Fruit fly (Drosophila melanogaster) whole organism, embryonic: ENCODE results near the gene Gale.

Source experiments
- Abd-B ChIP-seq: fragments of 200-800 bp; sonication (Bioruptor generic); optimal IDR thresholded peaks from 2 replicates; lab custom pipeline; 2018; ENCODE audit warnings: missing biosample characterization, mild to moderate bottlenecking, missing genetic modification characterization, moderate library complexity
- Adf1 ChIP-seq: fragments of 200-800 bp; sonication (Bioruptor generic); IDR thresholded peaks from 2 replicates; pipeline ENCODE4 v1.3.6; 2022; ENCODE audit warnings: missing biosample characterization, missing genetic modification characterization
- Aef1 ChIP-seq: fragments of 200-800 bp; sonication (Bioruptor generic); IDR thresholded peaks from 3 replicates; pipeline ENCODE4 v1.3.6; 2022; ENCODE audit warnings: missing biosample characterization, missing genetic modification characterization
- Antp ChIP-seq: fragments of 200-800 bp; sonication (Bioruptor generic); optimal IDR thresholded peaks from 3 replicates; lab custom pipeline; 2016; ENCODE audit warnings: missing biosample characterization, missing genetic modification characterization
- Atf3 ChIP-seq: fragments of 200-800 bp; sonication (Bioruptor generic); optimal IDR thresholded peaks from 3 replicates; lab custom pipeline; 2016; ENCODE audit warnings: missing biosample characterization, missing genetic modification characterization
- BEAF-32 ChIP-seq: fragments of 200-800 bp; sonication (Bioruptor generic); optimal IDR thresholded peaks from 3 replicates; lab custom pipeline; 2017; ENCODE audit warnings: missing biosample characterization, missing genetic modification characterization, mild to moderate bottlenecking, moderate library complexity, missing genetic modification reagents
- CG10147 ChIP-seq: fragments of 200-800 bp; sonication (Bioruptor generic); optimal IDR thresholded peaks from 2 replicates; lab custom pipeline; 2019; ENCODE audit warnings: missing biosample characterization, mild to moderate bottlenecking, missing genetic modification characterization, moderate library complexity
- CG12104 ChIP-seq: fragments of 200-800 bp; sonication (Bioruptor generic); optimal IDR thresholded peaks from 3 replicates; lab custom pipeline; 2016; ENCODE audit warnings: missing biosample characterization, missing genetic modification characterization
- CG12659 ChIP-seq: fragments of 200-800 bp; sonication (Bioruptor generic); optimal IDR thresholded peaks from 3 replicates; lab custom pipeline; 2017; ENCODE audit warnings: mild to moderate bottlenecking, missing biosample characterization, missing genetic modification reagents, missing genetic modification characterization
- CG12769 ChIP-seq: fragments of 200-800 bp; sonication (Bioruptor generic); optimal IDR thresholded peaks from 2 replicates; lab custom pipeline; 2019; ENCODE audit warnings: missing biosample characterization, mild to moderate bottlenecking, missing genetic modification characterization, moderate library complexity
- CG13894 ChIP-seq: fragments of 200-800 bp; sonication (Bioruptor generic); optimal IDR thresholded peaks from 3 replicates; lab custom pipeline; 2018; ENCODE audit warnings: missing biosample characterization, mild to moderate bottlenecking, missing genetic modification characterization, moderate library complexity
- CG1792 ChIP-seq: fragments of 200-800 bp; sonication (Bioruptor generic); optimal IDR thresholded peaks from 2 replicates; lab custom pipeline; 2016; ENCODE audit warnings: missing biosample characterization, missing genetic modification characterization
- CG2199 ChIP-seq: fragments of 200-800 bp; sonication (Bioruptor generic); IDR thresholded peaks from 3 replicates; pipeline ENCODE4 v1.3.6; 2022; ENCODE audit warnings: missing biosample characterization, missing genetic modification characterization
- CG34376 ChIP-seq: fragments of 200-800 bp; sonication (Bioruptor generic); optimal IDR thresholded peaks from 2 replicates; lab custom pipeline; 2018; ENCODE audit warnings: missing biosample characterization, mild to moderate bottlenecking, missing genetic modification characterization
- CG3726 ChIP-seq: fragments of 200-800 bp; sonication (Bioruptor generic); IDR thresholded peaks from 3 replicates; pipeline ENCODE4, ENCODE4 v1.3.6; 2022; ENCODE audit warnings: missing biosample characterization, missing genetic modification characterization
- CG4360 ChIP-seq: fragments of 200-800 bp; sonication (Bioruptor generic); IDR thresholded peaks from 2 replicates; pipeline ENCODE4 v1.3.6; 2022; ENCODE audit warnings: missing biosample characterization, missing genetic modification characterization
- CG8290 ChIP-seq, 3 experiments: fragments of 200-800 bp; sonication (Bioruptor generic); optimal IDR thresholded peaks; 2 replicates each; lab custom pipeline; 2016 to 2019; ENCODE audit warnings: missing biosample characterization in 3 of 3, missing genetic modification characterization in 3 of 3, mild to moderate bottlenecking in 2 of 3, moderate library complexity in 1 of 3
- CG9932 ChIP-seq: fragments of 200-800 bp; sonication (Bioruptor generic); IDR thresholded peaks from 2 replicates; pipeline ENCODE4 v1.3.6; 2022; ENCODE audit warnings: missing biosample characterization, missing genetic modification characterization
- Dad ChIP-seq: fragments of 200-800 bp; sonication (Bioruptor generic); optimal IDR thresholded peaks from 3 replicates; lab custom pipeline; 2016; ENCODE audit warnings: missing biosample characterization, missing genetic modification characterization
- Deaf1 ChIP-seq: fragments of 200-800 bp; optimal IDR thresholded peaks from 3 replicates; lab custom pipeline; 2019; ENCODE audit warnings: missing biosample characterization, mild to moderate bottlenecking, missing genetic modification characterization, moderate library complexity
- Dll ChIP-seq: fragments of 200-800 bp; sonication (Bioruptor generic); IDR thresholded peaks from 4 replicates; pipeline ENCODE4 v1.3.6; 2022; ENCODE audit warnings: missing biosample characterization, missing genetic modification characterization; ENCODE audit not compliant: partially characterized antibody
- E2f2 ChIP-seq: fragments of 200-800 bp; sonication (Bioruptor generic); IDR thresholded peaks from 2 replicates; pipeline ENCODE4 v1.3.6; 2022; ENCODE audit warnings: missing biosample characterization, missing genetic modification characterization
- ERR ChIP-seq: fragments of 200-800 bp; sonication (Bioruptor generic); optimal IDR thresholded peaks from 2 replicates; lab custom pipeline; 2016; ENCODE audit warnings: missing biosample characterization, missing genetic modification characterization
- HmgZ ChIP-seq: fragments of 200-800 bp; sonication (Bioruptor generic); optimal IDR thresholded peaks from 2 replicates; lab custom pipeline; 2018; ENCODE audit warnings: missing biosample characterization, mild to moderate bottlenecking, missing genetic modification characterization
- Med ChIP-seq: fragments of 200-800 bp; sonication (Bioruptor generic); peaks from one replicate; lab custom pipeline; 2016; ENCODE audit warnings: missing biosample characterization, missing genetic modification characterization, mild to moderate bottlenecking, inconsistent platforms, moderate library complexity
- NFAT ChIP-seq: fragments of 200-800 bp; sonication (Bioruptor generic); IDR thresholded peaks from 2 replicates; pipeline ENCODE4 v1.3.6; 2022; ENCODE audit warnings: missing biosample characterization, missing genetic modification characterization
- Oaz ChIP-seq: fragments of 200-800 bp; sonication (Bioruptor generic); IDR thresholded peaks from 2 replicates; pipeline ENCODE4 v1.3.6; 2022; ENCODE audit warnings: missing biosample characterization, missing genetic modification characterization
- Pdp1 ChIP-seq, 2 experiments: fragments of 200-800 bp; sonication (Bioruptor generic); optimal IDR thresholded peaks; 3 replicates each; lab custom pipeline; 2016; ENCODE audit warnings: missing biosample characterization in 2 of 2, missing genetic modification characterization in 2 of 2, mild to moderate bottlenecking in 1 of 2, moderate library complexity in 1 of 2
- Six4 ChIP-seq: fragments of 200-800 bp; sonication (Bioruptor generic); optimal IDR thresholded peaks from 2 replicates; lab custom pipeline; 2016; ENCODE audit warnings: missing biosample characterization, missing genetic modification characterization
- Trl ChIP-seq, 3 experiments: fragments of >200 bp in 2 of 3; fragments of 200-800 bp in 1 of 3; sonication (Bioruptor generic) in 1 of 3; optimal IDR thresholded peaks; 2 replicates in 1 of 3; 3 replicates in 2 of 3; lab custom pipeline; 2016 to 2017; ENCODE audit warnings: missing biosample characterization in 1 of 3, missing genetic modification characterization in 1 of 3
- abd-A ChIP-seq: fragments of 200-800 bp; sonication (Bioruptor generic); optimal IDR thresholded peaks from 3 replicates; lab custom pipeline; 2019; ENCODE audit warnings: missing biosample characterization, mild to moderate bottlenecking, missing genetic modification characterization, moderate library complexity
- ap ChIP-seq: fragments of 200-800 bp; sonication (Bioruptor generic); IDR thresholded peaks from 2 replicates; pipeline ENCODE4 v1.3.6; 2022; ENCODE audit warnings: missing biosample characterization, missing genetic modification characterization
- ara ChIP-seq: fragments of 200-800 bp; sonication (Bioruptor generic); IDR thresholded peaks from 2 replicates; pipeline ENCODE4 v1.3.6; 2022; ENCODE audit warnings: missing biosample characterization, missing genetic modification characterization
- bbx ChIP-seq: fragments of 200-800 bp; sonication (Bioruptor generic); IDR thresholded peaks from 2 replicates; pipeline ENCODE4 v1.3.6; 2022; ENCODE audit warnings: missing biosample characterization, missing genetic modification characterization; ENCODE audit not compliant: partially characterized antibody
- chinmo ChIP-seq: fragments of 200-800 bp; sonication (Bioruptor generic); IDR thresholded peaks from 4 replicates; pipeline ENCODE4 v1.3.6; 2022; ENCODE audit warnings: missing biosample characterization, missing genetic modification characterization; ENCODE audit not compliant: partially characterized antibody
- crp ChIP-seq, 2 experiments: fragments of 200-800 bp; sonication (Bioruptor generic); optimal IDR thresholded peaks; 2 replicates in 1 of 2; 3 replicates in 1 of 2; lab custom pipeline; 2017; ENCODE audit warnings: missing biosample characterization in 2 of 2, missing genetic modification characterization in 2 of 2, mild to moderate bottlenecking in 1 of 2, moderate library complexity in 1 of 2
- gt ChIP-seq: fragments of 200-800 bp; sonication (Bioruptor generic); IDR thresholded peaks from 2 replicates; pipeline ENCODE4 v1.3.6; 2022; ENCODE audit warnings: missing biosample characterization, missing genetic modification characterization
- hb ChIP-seq: fragments of 200-800 bp; sonication (Bioruptor generic); IDR thresholded peaks from 3 replicates; pipeline ENCODE4 v1.3.6; 2022; ENCODE audit warnings: missing biosample characterization, missing genetic modification characterization; ENCODE audit not compliant: partially characterized antibody
- lmd ChIP-seq: fragments of 200-800 bp; sonication (Bioruptor generic); IDR thresholded peaks from 2 replicates; pipeline ENCODE4 v1.3.6; 2022; ENCODE audit warnings: missing biosample characterization, missing genetic modification characterization
- mirr ChIP-seq: fragments of 200-800 bp; sonication (Bioruptor generic); optimal IDR thresholded peaks from 3 replicates; lab custom pipeline; 2018; ENCODE audit warnings: missing biosample characterization, mild to moderate bottlenecking, missing genetic modification characterization
- nau ChIP-seq: fragments of 200-800 bp; sonication (Bioruptor generic); optimal IDR thresholded peaks from 3 replicates; lab custom pipeline; 2017; ENCODE audit warnings: missing biosample characterization, mild to moderate bottlenecking, missing genetic modification characterization, missing genetic modification reagents
- p53 ChIP-seq: fragments of 200-800 bp; sonication (Bioruptor generic); optimal IDR thresholded peaks from 2 replicates; lab custom pipeline; 2016; ENCODE audit warnings: missing biosample characterization, missing genetic modification characterization
- pnt ChIP-seq: fragments of 200-800 bp; sonication (Bioruptor generic); optimal IDR thresholded peaks from 3 replicates; lab custom pipeline; 2016; ENCODE audit warnings: missing biosample characterization, missing genetic modification characterization
- repo ChIP-seq: fragments of 200-800 bp; sonication (Bioruptor generic); optimal IDR thresholded peaks from 2 replicates; lab custom pipeline; 2016; ENCODE audit warnings: missing biosample characterization, missing genetic modification characterization
- sens ChIP-seq: fragments of 200-800 bp; sonication (Bioruptor generic); peaks from one replicate; lab custom pipeline; 2016; ENCODE audit warnings: missing biosample characterization, missing genetic modification characterization
- sob ChIP-seq: fragments of 200-800 bp; sonication (Bioruptor generic); IDR thresholded peaks from 2 replicates; pipeline ENCODE4 v1.3.6; 2022; ENCODE audit warnings: missing biosample characterization, missing genetic modification characterization
- sqz ChIP-seq: fragments of 200-800 bp; sonication (Bioruptor generic); optimal IDR thresholded peaks from 3 replicates; lab custom pipeline; 2018; ENCODE audit warnings: missing biosample characterization, mild to moderate bottlenecking, missing genetic modification characterization
- sug ChIP-seq: fragments of 200-800 bp; optimal IDR thresholded peaks from 2 replicates; lab custom pipeline; 2019; ENCODE audit warnings: missing biosample characterization, mild to moderate bottlenecking, missing genetic modification characterization, moderate library complexity
- tio ChIP-seq: fragments of 200-800 bp; sonication (Bioruptor generic); optimal IDR thresholded peaks from 2 replicates; lab custom pipeline; 2017; ENCODE audit warnings: missing biosample characterization, missing genetic modification characterization, inconsistent platforms
- wek ChIP-seq: fragments of 200-800 bp; sonication (Bioruptor generic); optimal IDR thresholded peaks from 3 replicates; lab custom pipeline; 2018; ENCODE audit warnings: missing biosample characterization, mild to moderate bottlenecking, missing genetic modification characterization, moderate library complexity

Gale gene

DNA sequence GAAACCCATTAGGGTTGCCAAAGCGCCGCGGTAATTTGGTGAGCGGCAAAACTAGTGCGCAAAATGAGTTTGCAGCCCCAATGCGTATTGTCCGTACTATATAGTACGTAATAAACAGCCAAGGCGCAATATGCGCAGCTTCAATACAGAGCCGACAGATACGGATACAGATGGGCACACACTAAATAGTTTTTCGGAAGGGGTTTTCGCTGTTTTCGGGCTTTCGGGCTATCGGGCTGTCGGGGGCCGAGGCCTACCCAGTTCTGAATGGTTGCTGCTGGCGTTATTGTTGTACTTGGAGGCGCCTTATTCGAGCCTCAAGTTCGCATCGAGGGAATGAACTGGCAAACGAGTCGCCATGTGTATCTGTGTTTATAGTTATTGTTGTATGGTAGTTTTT, 17.7 kb upstream of the Gale start (continued):
- TF ChIP-seq NFAT (GFP tag; lab: Robert Waterston, UW) (0 out of 2 replicates have a peak, but pooled peaks have one; percentile 9), E2f2 (GFP tag; lab: Robert Waterston, UW) (peak; percentile 17; the same call in 1 of the 2 replicates), CG34376 (GFP tag; lab: Kevin White, UChicago) (peak; percentile 59), sens (GFP tag; lab: Kevin White, UChicago) (peak; percentile 81), wek (GFP tag; lab: Kevin White, UChicago) (no peak), Six4 (GFP tag; lab: Kevin White, UChicago) (no peak), CG12104 (GFP tag; lab: Kevin White, UChicago) (no peak), tio (GFP tag; lab: Kevin White, UChicago) (no peak), bbx (GFP tag; lab: Robert Waterston, UW) (0 out of 2 replicates have a peak, but pooled peaks have one; percentile 28), lmd (GFP tag; lab: Robert Waterston, UW) (no peak), abd-A (peak; percentile 24), ara (no peak), CG2199 (GFP tag; lab: Robert Waterston, UW) (no peak), nau (GFP tag; lab: Kevin White, UChicago) (no peak), CG1792 (GFP tag; lab: Kevin White, UChicago) (no peak), p53 (GFP tag; lab: Kevin White, UChicago) (no peak), Oaz (GFP tag; lab: Robert Waterston, UW) (no peak), BEAF-32 (GFP tag; lab: Kevin White, UChicago) (no peak), Med (GFP tag; lab: Kevin White, UChicago) (peak; percentile 69), sug (peak; percentile 49), Trl (optimal IDR thresholded peaks at IDR 0.05; lab: Kevin White, UChicago) (no peak), Trl (GFP tag; optimal IDR thresholded peaks at IDR 0.05; lab: Kevin White, UChicago) (no peak), CG8290 (GFP tag; optimal IDR thresholded peaks at IDR 0.05; lab: Kevin White, UChicago) (no peak), CG8290 (tag; optimal IDR thresholded peaks at IDR 0.05; lab: Kevin White, UChicago) (peak in 1 of 2 experiments; percentile 72), Atf3 (GFP tag; lab: Kevin White, UChicago) (no peak), mirr (GFP tag; lab: Kevin White, UChicago) (peak; percentile 62), chinmo (peak; percentile 83), Antp (GFP tag; lab: Kevin White, UChicago) (peak; percentile 1), CG9932 (GFP tag; lab: Robert Waterston, UW) (peak; percentile 45), Adf1 (GFP tag; lab: Robert Waterston, UW) (peak; percentile 48; the same call in 1 of the 2 replicates), CG3726 (GFP tag; lab: Robert Waterston, UW) (no peak), repo (GFP tag; lab: Kevin White, UChicago) (no peak), Pdp1 (GFP tag; optimal IDR thresholded peaks at IDR 0.05; lab: Kevin White, UChicago) (peak in 1 of 2 experiments; percentile 30), CG13894 (tag; lab: Kevin White, UChicago) (peak; percentile 99), Deaf1 (peak; percentile 77), ERR (GFP tag; lab: Kevin White, UChicago) (no peak), Aef1 (GFP tag; lab: Robert Waterston, UW) (0 out of 3 replicates have a peak, but pooled peaks have one; percentile 21), CG4360 (GFP tag; lab: Robert Waterston, UW) (0 out of 2 replicates have a peak, but pooled peaks have one; percentile 17)
- TF ChIP-seq, all 482 proteins: peak for 45

DNA sequence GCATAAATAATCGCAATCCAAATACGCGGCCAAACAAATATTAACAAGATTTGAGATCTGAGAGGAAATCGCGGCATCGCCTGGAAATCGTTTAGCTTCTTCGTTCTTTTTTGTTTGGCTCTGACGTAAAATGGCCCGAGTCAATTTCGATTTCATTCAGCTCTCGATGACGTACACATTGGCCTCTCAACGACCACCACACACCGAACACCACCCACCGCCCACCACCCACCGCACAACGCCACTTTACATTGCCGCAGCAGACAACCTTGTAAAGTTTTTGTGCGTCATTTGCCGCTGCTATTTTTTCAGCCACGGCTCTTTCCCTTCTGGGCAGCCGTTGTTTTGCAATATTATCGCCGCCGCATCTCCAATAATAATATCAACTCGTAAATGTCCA, 16.3 kb upstream of the Gale start:
- TF ChIP-seq Med (GFP tag; lab: Kevin White, UChicago) (peak; percentile 49), chinmo (peak; percentile 80; the same call in 1 of the 4 replicates), Abd-B (GFP tag; lab: Kevin White, UChicago) (no peak), HmgZ (tag; lab: Kevin White, UChicago) (no peak), CG12659 (GFP tag; lab: Kevin White, UChicago) (no peak), crp (GFP tag; optimal IDR thresholded peaks at IDR 0.05; lab: Kevin White, UChicago) (no peak), Dad (no peak), pnt (GFP tag; lab: Kevin White, UChicago) (no peak), ap (GFP tag; lab: Robert Waterston, UW) (no peak), CG10147 (GFP tag; lab: Kevin White, UChicago) (no peak), Dll (GFP tag; lab: Robert Waterston, UW) (no peak), CG12769 (peak; percentile 59), hb (no peak), gt (no peak), sqz (no peak), sob (peak; percentile 38; the same call in 1 of the 2 replicates)
